Fruit fly (Drosophila melanogaster) whole organism, prepupa: ENCODE data around the gene Nup98-96.

ENCODE experiments used
- Blimp-1 ChIP-seq: fragments of 200-800 bp; sonication (Bioruptor generic); optimal IDR thresholded peaks from 3 replicates; lab custom pipeline; 2017; ENCODE audit warnings: missing biosample characterization, missing genetic modification characterization, mild to moderate bottlenecking, moderate library complexity, missing genetic modification reagents
- CG10631 ChIP-seq: fragments of 200-800 bp; sonication (Bioruptor generic); optimal IDR thresholded peaks from 2 replicates; lab custom pipeline; 2016; ENCODE audit warnings: missing biosample characterization, missing genetic modification characterization
- CG10669 ChIP-seq: fragments of 200-800 bp; sonication (Bioruptor generic); optimal IDR thresholded peaks from 3 replicates; lab custom pipeline; 2018; ENCODE audit warnings: missing biosample characterization, mild to moderate bottlenecking, missing genetic modification characterization, moderate library complexity
- CG15336 ChIP-seq: fragments of 200-800 bp; sonication (Bioruptor generic); IDR thresholded peaks from 2 replicates; pipeline ENCODE4 v1.3.6; 2022; ENCODE audit warnings: missing biosample characterization, missing genetic modification characterization
- CG1621 ChIP-seq: fragments of 200-800 bp; sonication (Bioruptor generic); optimal IDR thresholded peaks from 3 replicates; lab custom pipeline; 2018; ENCODE audit warnings: missing biosample characterization, mild to moderate bottlenecking, missing genetic modification characterization
- CG16779 ChIP-seq: fragments of 200-800 bp; sonication (Bioruptor generic); optimal IDR thresholded peaks from 3 replicates; lab custom pipeline; 2017; ENCODE audit warnings: missing biosample characterization, mild to moderate bottlenecking, missing genetic modification characterization
- CG3032 ChIP-seq: fragments of 200-800 bp; optimal IDR thresholded peaks from 2 replicates; lab custom pipeline; 2019; ENCODE audit warnings: missing biosample characterization, mild to moderate bottlenecking, missing genetic modification characterization, moderate library complexity
- CG32006 ChIP-seq: fragments of 200-800 bp; sonication (Bioruptor generic); optimal IDR thresholded peaks from 3 replicates; lab custom pipeline; 2017; ENCODE audit warnings: missing biosample characterization, mild to moderate bottlenecking, missing genetic modification characterization
- CG34406 ChIP-seq: fragments of 200-800 bp; sonication (Bioruptor generic); optimal IDR thresholded peaks from 3 replicates; lab custom pipeline; 2016; ENCODE audit warnings: missing biosample characterization, missing genetic modification characterization
- CG3919 ChIP-seq: fragments of 200-800 bp; sonication (Bioruptor generic); optimal IDR thresholded peaks from 3 replicates; lab custom pipeline; 2016; ENCODE audit warnings: missing biosample characterization, missing genetic modification characterization
- CG4318 ChIP-seq: fragments of 200-800 bp; sonication (Bioruptor generic); optimal IDR thresholded peaks from 3 replicates; lab custom pipeline; 2017; ENCODE audit warnings: missing biosample characterization, mild to moderate bottlenecking, missing genetic modification characterization
- CG6163 ChIP-seq: fragments of 200-800 bp; sonication (Bioruptor generic); IDR thresholded peaks from 3 replicates; pipeline ENCODE4 v1.3.6; 2022; ENCODE audit warnings: missing biosample characterization, missing genetic modification characterization
- CG6276 ChIP-seq: fragments of 200-800 bp; sonication (Bioruptor generic); optimal IDR thresholded peaks from 2 replicates; lab custom pipeline; 2017; ENCODE audit warnings: missing biosample characterization, mild to moderate bottlenecking, missing genetic modification characterization
- CG6792 ChIP-seq: fragments of 200-800 bp; sonication (Bioruptor generic); optimal IDR thresholded peaks from 3 replicates; lab custom pipeline; 2016; ENCODE audit warnings: missing biosample characterization, missing genetic modification characterization
- CG6808 ChIP-seq: fragments of 200-800 bp; sonication (Bioruptor generic); optimal IDR thresholded peaks from 3 replicates; lab custom pipeline; 2017; ENCODE audit warnings: missing biosample characterization, missing genetic modification characterization, mild to moderate bottlenecking, moderate library complexity, missing genetic modification reagents
- CG8119 ChIP-seq: fragments of 200-800 bp; sonication (Bioruptor generic); IDR thresholded peaks from 3 replicates; pipeline ENCODE4 v1.3.6; 2022; ENCODE audit warnings: missing biosample characterization, missing genetic modification characterization
- CG8319 ChIP-seq: fragments of 200-800 bp; sonication (Bioruptor generic); optimal IDR thresholded peaks from 3 replicates; lab custom pipeline; 2016; ENCODE audit warnings: missing biosample characterization, missing genetic modification characterization
- CG9139 ChIP-seq: fragments of 200-800 bp; sonication (Bioruptor generic); optimal IDR thresholded peaks from 3 replicates; lab custom pipeline; 2017; ENCODE audit warnings: missing biosample characterization, mild to moderate bottlenecking, missing genetic modification characterization
- Eip75B ChIP-seq: fragments of 200-800 bp; sonication (Bioruptor generic); optimal IDR thresholded peaks from 3 replicates; lab custom pipeline; 2016; ENCODE audit warnings: missing biosample characterization, missing genetic modification characterization
- Eip78C ChIP-seq: fragments of 200-800 bp; sonication (Bioruptor generic); peaks from one replicate; lab custom pipeline; 2016; ENCODE audit warnings: missing biosample characterization, missing genetic modification characterization
- Eip93F ChIP-seq: fragments of 200-800 bp; sonication (Bioruptor generic); optimal IDR thresholded peaks from 2 replicates; lab custom pipeline; 2016; ENCODE audit warnings: missing biosample characterization, mild to moderate bottlenecking, missing genetic modification characterization
- Ets21C ChIP-seq: fragments of 200-800 bp; sonication (Bioruptor generic); optimal IDR thresholded peaks from 3 replicates; lab custom pipeline; 2016; ENCODE audit warnings: missing biosample characterization, missing genetic modification characterization
- Ets96B ChIP-seq: fragments of 200-800 bp; optimal IDR thresholded peaks from 2 replicates; lab custom pipeline; 2019; ENCODE audit warnings: missing biosample characterization, mild to moderate bottlenecking, missing genetic modification characterization, moderate library complexity
- Gug ChIP-seq: fragments of 200-800 bp; sonication (Bioruptor generic); IDR thresholded peaks from 2 replicates; pipeline ENCODE4 v1.3.6; 2022; ENCODE audit warnings: missing biosample characterization, missing genetic modification characterization
- Hr38 ChIP-seq: sonication (Bioruptor generic); optimal IDR thresholded peaks from 2 replicates; lab custom pipeline; 2016; ENCODE audit warnings: missing biosample characterization, missing genetic modification characterization
- Hr4 ChIP-seq: fragments of 200-800 bp; sonication (Bioruptor generic); optimal IDR thresholded peaks from 3 replicates; lab custom pipeline; 2016; ENCODE audit warnings: missing biosample characterization, missing genetic modification characterization
- Met ChIP-seq: fragments of 200-800 bp; sonication (Bioruptor generic); optimal IDR thresholded peaks from 3 replicates; lab custom pipeline; 2016; ENCODE audit warnings: missing biosample characterization, missing genetic modification characterization
- OdsH ChIP-seq: fragments of 200-800 bp; sonication (Bioruptor generic); optimal IDR thresholded peaks from 3 replicates; lab custom pipeline; 2016; ENCODE audit warnings: missing biosample characterization, missing genetic modification characterization
- Smox ChIP-seq: fragments of 200-800 bp; sonication (Bioruptor generic); optimal IDR thresholded peaks from 3 replicates; lab custom pipeline; 2016; ENCODE audit warnings: missing biosample characterization, missing genetic modification characterization
- Sox14 ChIP-seq: fragments of 200-800 bp; sonication (Bioruptor generic); optimal IDR thresholded peaks from 3 replicates; lab custom pipeline; 2016; ENCODE audit warnings: missing biosample characterization, missing genetic modification characterization
- achi ChIP-seq: fragments of 200-800 bp; sonication (Bioruptor generic); optimal IDR thresholded peaks from 3 replicates; lab custom pipeline; 2016; ENCODE audit warnings: missing biosample characterization, missing genetic modification characterization
- acj6 ChIP-seq: fragments of 200-800 bp; sonication (Bioruptor generic); optimal IDR thresholded peaks from 3 replicates; lab custom pipeline; 2016; ENCODE audit warnings: missing biosample characterization, missing genetic modification characterization
- cyc ChIP-seq: fragments of 200-800 bp; sonication (Bioruptor generic); optimal IDR thresholded peaks from 3 replicates; lab custom pipeline; 2016; ENCODE audit warnings: missing biosample characterization, missing genetic modification characterization
- dac ChIP-seq: fragments of 200-800 bp; sonication (Bioruptor generic); optimal IDR thresholded peaks from 2 replicates; lab custom pipeline; 2017; ENCODE audit warnings: missing biosample characterization, mild to moderate bottlenecking, missing genetic modification characterization
- dsx ChIP-seq: fragments of 200-800 bp; optimal IDR thresholded peaks from 3 replicates; lab custom pipeline; 2019; ENCODE audit warnings: missing biosample characterization, mild to moderate bottlenecking, missing genetic modification characterization, moderate library complexity; ENCODE audit not compliant: poor library complexity, severe bottlenecking
- eg ChIP-seq: fragments of 200-800 bp; sonication (Bioruptor generic); IDR thresholded peaks from 3 replicates; pipeline ENCODE4 v1.3.6; 2022; ENCODE audit warnings: missing biosample characterization, missing genetic modification characterization
- esn ChIP-seq: fragments of 200-800 bp; sonication (Bioruptor generic); optimal IDR thresholded peaks from 2 replicates; lab custom pipeline; 2016; ENCODE audit warnings: missing biosample characterization, mild to moderate bottlenecking, missing genetic modification characterization, moderate library complexity
- fd59A ChIP-seq: fragments of 200-800 bp; sonication (Bioruptor generic); optimal IDR thresholded peaks from 2 replicates; lab custom pipeline; 2017; ENCODE audit warnings: missing biosample characterization, mild to moderate bottlenecking, missing genetic modification characterization, missing genetic modification reagents
- fd85E ChIP-seq: fragments of 200-800 bp; sonication (Bioruptor generic); optimal IDR thresholded peaks from 3 replicates; lab custom pipeline; 2016; ENCODE audit warnings: missing biosample characterization, missing genetic modification characterization
- fkh ChIP-seq: fragments of 200-800 bp; sonication (Bioruptor generic); optimal IDR thresholded peaks from 3 replicates; lab custom pipeline; 2017; ENCODE audit warnings: missing biosample characterization, mild to moderate bottlenecking, missing genetic modification characterization, moderate library complexity
- lz ChIP-seq: fragments of 200-800 bp; sonication (Bioruptor generic); optimal IDR thresholded peaks from 3 replicates; lab custom pipeline; 2016; ENCODE audit warnings: missing biosample characterization, missing genetic modification characterization
- net ChIP-seq: fragments of 200-800 bp; sonication (Bioruptor generic); optimal IDR thresholded peaks from 3 replicates; lab custom pipeline; 2016; ENCODE audit warnings: missing biosample characterization, missing genetic modification characterization
- pdm3 ChIP-seq: fragments of 200-800 bp; sonication (Bioruptor generic); optimal IDR thresholded peaks from 3 replicates; lab custom pipeline; 2016; ENCODE audit warnings: missing biosample characterization, missing genetic modification characterization
- spab ChIP-seq: fragments of 200-800 bp; sonication (Bioruptor generic); optimal IDR thresholded peaks from 2 replicates; lab custom pipeline; 2017; ENCODE audit warnings: missing biosample characterization, mild to moderate bottlenecking, missing genetic modification characterization, missing genetic modification reagents
- ss ChIP-seq, 2 experiments: fragments of 200-800 bp; sonication (Bioruptor generic); optimal IDR thresholded peaks; 2 replicates in 1 of 2; 3 replicates in 1 of 2; lab custom pipeline; 2017 to 2018; ENCODE audit warnings: mild to moderate bottlenecking in 2 of 2, missing biosample characterization in 2 of 2, missing genetic modification characterization in 2 of 2, moderate library complexity in 1 of 2
- svp ChIP-seq: fragments of 200-800 bp; sonication (Bioruptor generic); peaks from one replicate; lab custom pipeline; 2016; ENCODE audit warnings: missing biosample characterization, missing genetic modification characterization

Nup98-96 gene

DNA sequence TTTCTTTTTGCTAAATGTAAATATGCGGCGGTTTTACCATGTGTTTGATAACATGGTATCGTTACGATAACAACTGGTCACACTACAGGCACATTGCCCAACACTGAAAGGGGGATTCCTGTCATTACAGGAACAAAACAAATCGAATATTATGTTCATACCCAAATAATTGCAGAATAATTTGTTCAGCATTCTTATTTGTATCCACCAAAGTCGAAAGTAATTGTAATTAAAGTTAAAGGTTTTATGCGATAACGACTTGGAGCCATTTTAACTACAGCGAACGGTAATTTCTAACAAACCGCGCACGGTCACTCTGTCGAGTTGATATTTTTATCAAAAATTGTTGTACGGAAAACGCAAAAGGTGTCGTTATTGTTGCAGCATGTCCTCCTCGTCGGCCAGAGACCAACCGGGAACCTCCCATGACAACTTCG lies 14.0 kb downstream of the Nup98-96 start, which contains the start of the genes CG10214 and CG10375 (continued):
- peak; percentile 67 for TF ChIP-seq acj6
- TF ChIP-seq spab (GFP tag; lab: Kevin White, UChicago), result no peak
- TF ChIP-seq fkh (GFP tag; lab: Kevin White, UChicago), result peak; percentile 88
- no peak for TF ChIP-seq Eip93F (GFP tag; lab: Kevin White, UChicago)
- TF ChIP-seq CG15336 (GFP tag; lab: Robert Waterston, UW), result peak; percentile 45; the same call in 1 of the 2 replicates
- peak; percentile 53; the same call in 1 of the 3 replicates for TF ChIP-seq CG8119
- peak; percentile 72 for TF ChIP-seq pdm3
- TF ChIP-seq cyc (GFP tag; lab: Kevin White, UChicago), result peak; percentile 72
- TF ChIP-seq CG8319 (GFP tag; lab: Kevin White, UChicago), result peak; percentile 46
- TF ChIP-seq Hr38, result peak; percentile 8
- peak; percentile 81 for TF ChIP-seq Sox14
- TF ChIP-seq Hr4, result peak; percentile 69
- peak; percentile 45 for TF ChIP-seq dac (GFP tag; lab: Kevin White, UChicago)
- TF ChIP-seq achi (GFP tag; lab: Kevin White, UChicago), result peak; percentile 61
- TF ChIP-seq svp, result no peak
- no peak for TF ChIP-seq fd85E

dm6 chr3R:23763622-23764273 lies 17.7 kb downstream of the Nup98-96 start, which contains the start of gene Lsd-1:
TSS of gene Lsd-1 (plus strand) at chr3R:23763857.
- TF ChIP-seq CG6163 (peak; percentile 44), acj6 (no peak), esn (GFP tag; lab: Kevin White, UChicago) (peak; percentile 31), CG8319 (GFP tag; lab: Kevin White, UChicago) (no peak), Smox (peak; percentile 22), dsx (peak; percentile 43), net (peak; percentile 64), Hr4 (peak; percentile 31), achi (GFP tag; lab: Kevin White, UChicago) (peak; percentile 1), fd59A (no peak), CG8119 (peak; percentile 44; the same call in 1 of the 3 replicates), CG6276 (GFP tag; lab: Kevin White, UChicago) (peak; percentile 71), CG4318 (GFP tag; lab: Kevin White, UChicago) (no peak), Blimp-1 (GFP tag; lab: Kevin White, UChicago) (no peak), Sox14 (peak; percentile 29), Met (GFP tag; lab: Kevin White, UChicago) (peak; percentile 20), CG3032 (tag; lab: Kevin White, UChicago) (peak; percentile 62), CG15336 (GFP tag; lab: Robert Waterston, UW) (peak; percentile 80), eg (GFP tag; lab: Robert Waterston, UW) (peak; percentile 51; the same call in 2 of the 3 replicates), lz (no peak), CG10631 (peak; percentile 28), CG32006 (GFP tag; lab: Kevin White, UChicago) (peak; percentile 54), Gug (GFP tag; lab: Robert Waterston, UW) (peak; percentile 12; the same call in 1 of the 2 replicates), spab (GFP tag; lab: Kevin White, UChicago) (peak; percentile 51), OdsH (GFP tag; lab: Kevin White, UChicago) (peak; percentile 2), CG16779 (peak; percentile 69), svp (peak; percentile 98), CG3919 (peak; percentile 9), CG10669 (GFP tag; lab: Kevin White, UChicago) (peak; percentile 46), Ets21C (no peak), ss (GFP tag; optimal IDR thresholded peaks at IDR 0.05; lab: Kevin White, UChicago) (peak; percentile 81 to 82), CG1621 (tag; lab: Kevin White, UChicago) (peak; percentile 29), CG6792 (GFP tag; lab: Kevin White, UChicago) (peak; percentile 32), Eip78C (GFP tag; lab: Kevin White, UChicago) (peak; percentile 87), Eip75B (GFP tag; lab: Kevin White, UChicago) (no peak), CG6808 (GFP tag; lab: Kevin White, UChicago) (peak; percentile 76), CG34406 (peak; percentile 33), fkh (GFP tag; lab: Kevin White, UChicago) (no peak), Ets96B (tag; lab: Kevin White, UChicago) (peak; percentile 54), CG9139 (GFP tag; lab: Kevin White, UChicago) (peak; percentile 60)
